Worm (Caenorhabditis elegans): ENCODE measurements around the gene C10E2.2.

DNA sequence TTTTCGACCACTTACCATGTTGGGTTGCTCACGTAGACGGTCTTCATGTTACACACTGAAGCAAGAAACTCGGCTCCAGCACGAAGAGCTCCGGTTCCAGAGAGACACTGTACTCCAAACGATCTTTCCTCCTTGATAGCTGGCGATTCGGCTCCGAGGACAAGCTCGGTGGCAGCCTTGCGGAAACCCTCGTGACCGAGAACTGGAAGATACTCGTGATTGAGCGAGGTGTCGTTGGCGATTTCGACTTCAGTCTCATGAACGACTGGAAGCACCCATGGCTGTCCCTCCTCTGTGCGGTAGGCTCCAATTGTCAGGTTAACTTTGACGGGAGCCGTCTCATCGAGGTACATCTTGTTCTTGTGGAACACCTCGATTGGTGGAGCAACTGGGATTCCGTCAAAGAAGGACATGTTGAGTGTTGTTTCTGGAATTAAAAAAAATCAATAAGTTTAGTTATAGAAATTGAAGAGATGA is 47.7 kb downstream of the C10E2.2 start, which contains the start of gene got-1.2:
- TF ChIP-seq ceh-19 (GFP tag; optimal IDR thresholded peaks at IDR 0.05) (no peak), ahr-1 (tag; optimal IDR thresholded peaks at IDR 0.05) (no peak), lim-6 (tag; optimal IDR thresholded peaks at IDR 0.05) (no peak), fkh-6 (tag; optimal IDR thresholded peaks at IDR 0.05) (no peak), pqm-1 (tag; optimal IDR thresholded peaks at IDR 0.05) (no peak), fkh-10 (GFP tag; optimal IDR thresholded peaks at IDR 0.05) (no peak), unc-42 (tag; optimal IDR thresholded peaks at IDR 0.05) (no peak), ama-1 (optimal IDR thresholded peaks at IDR 0.05) (no peak), pag-3 (tag; optimal IDR thresholded peaks at IDR 0.05; ENCODE audit: borderline replicate concordance) (no peak), ceh-30 (tag; optimal IDR thresholded peaks at IDR 0.05) (no peak), pha-2 (tag; optimal IDR thresholded peaks at IDR 0.05) (no peak), pha-4 (tag; optimal IDR thresholded peaks at IDR 0.05) (no peak), ref-2 (tag; optimal IDR thresholded peaks at IDR 0.05) (no peak)
